Worm (Caenorhabditis elegans) whole organism, L2 larva: Measurements from ENCODE around the gene R08C7.4.
A peak's percentile ranks its signal among the peaks of the same experiment; 100 is the strongest.

Experiments
- C34F6.9 ChIP-seq: fragments of 150-350 bp; optimal IDR thresholded peaks from 2 replicates; lab custom pipeline; 2014; ENCODE audit warnings: missing biosample characterization, missing genetic modification characterization
- F13H6.1 ChIP-seq: sonication (generic microtip); optimal IDR thresholded peaks from 2 replicates; lab custom pipeline; 2016; ENCODE audit warnings: missing genetic modification characterization, missing compliant biosample characterization
- R02D3.7 ChIP-seq: fragments of 150-350 bp; optimal IDR thresholded peaks from 2 replicates; lab custom pipeline; 2014; ENCODE audit warnings: missing biosample characterization, missing genetic modification characterization
- Y55F3AM.14 ChIP-seq: fragments of 200-800 bp; sonication (Bioruptor generic); optimal IDR thresholded peaks from 2 replicates; lab custom pipeline; 2018; ENCODE audit warnings: mild to moderate bottlenecking, missing genetic modification characterization, missing compliant biosample characterization
- ZK546.5 ChIP-seq: sonication (generic microtip); optimal IDR thresholded peaks from 2 replicates; lab custom pipeline; 2017; ENCODE audit warnings: missing biosample characterization, missing genetic modification characterization
- alr-1 ChIP-seq: fragments of 150-350 bp; optimal IDR thresholded peaks from 2 replicates; lab custom pipeline; 2014; ENCODE audit warnings: missing biosample characterization, missing genetic modification characterization
- aly-2 ChIP-seq: fragments of 150-350 bp; optimal IDR thresholded peaks from 2 replicates; lab custom pipeline; 2014; ENCODE audit warnings: missing biosample characterization, missing genetic modification characterization
- ama-1 ChIP-seq: fragments of 150-350 bp; optimal IDR thresholded peaks from 2 replicates; lab custom pipeline; 2018; ENCODE audit warnings: inconsistent platforms
- blmp-1 ChIP-seq: sonication (generic microtip); optimal IDR thresholded peaks from 2 replicates; lab custom pipeline; 2017; ENCODE audit warnings: missing genetic modification characterization, mild to moderate bottlenecking, missing compliant biosample characterization, antibody characterized with exemption, moderate library complexity; ENCODE audit not compliant: insufficient read depth
- ceh-16 ChIP-seq: fragments of 150-350 bp; optimal IDR thresholded peaks from 2 replicates; lab custom pipeline; 2014; ENCODE audit warnings: missing biosample characterization, missing genetic modification characterization
- ceh-82 ChIP-seq: fragments of 150-350 bp; optimal IDR thresholded peaks from 2 replicates; lab custom pipeline; 2014; ENCODE audit warnings: missing biosample characterization, missing genetic modification characterization
- crh-2 ChIP-seq: sonication (generic microtip); optimal IDR thresholded peaks from 2 replicates; lab custom pipeline; 2017; ENCODE audit warnings: missing biosample characterization, missing genetic modification characterization
- dmd-4 ChIP-seq: sonication (generic microtip); optimal IDR thresholded peaks from 2 replicates; lab custom pipeline; 2017; ENCODE audit warnings: missing biosample characterization, missing genetic modification characterization
- egl-27 ChIP-seq: sonication (generic microtip); optimal IDR thresholded peaks from 3 replicates; lab custom pipeline; 2017; ENCODE audit warnings: missing biosample characterization, missing genetic modification reagents, missing genetic modification characterization
- elt-1 ChIP-seq: fragments of 150-350 bp; optimal IDR thresholded peaks from 2 replicates; lab custom pipeline; 2014; ENCODE audit warnings: missing biosample characterization, missing genetic modification characterization
- elt-3 ChIP-seq: sonication (generic microtip); optimal IDR thresholded peaks from 2 replicates; lab custom pipeline; 2017; ENCODE audit warnings: missing biosample characterization, missing genetic modification characterization
- fos-1 ChIP-seq: fragments of 150-350 bp; optimal IDR thresholded peaks from 2 replicates; lab custom pipeline; 2014; ENCODE audit warnings: missing biosample characterization, missing genetic modification characterization
- gmeb-1 ChIP-seq: fragments of 150-350 bp; optimal IDR thresholded peaks from 2 replicates; lab custom pipeline; 2014; ENCODE audit warnings: missing biosample characterization, missing genetic modification characterization
- lin-11 ChIP-seq: fragments of 150-350 bp; sonication (generic microtip); optimal IDR thresholded peaks from 2 replicates; lab custom pipeline; 2014; ENCODE audit warnings: missing biosample characterization, missing genetic modification characterization, inconsistent platforms, mixed read lengths
- lin-13 ChIP-seq: fragments of 150-350 bp; optimal IDR thresholded peaks from 2 replicates; lab custom pipeline; 2014; ENCODE audit warnings: missing biosample characterization, missing genetic modification reagents, missing genetic modification characterization
- lin-39 ChIP-seq: fragments of 150-350 bp; optimal IDR thresholded peaks from 2 replicates; lab custom pipeline; 2014; ENCODE audit warnings: missing biosample characterization, missing genetic modification reagents, missing genetic modification characterization
- lsy-2 ChIP-seq, 2 experiments: fragments of 150-350 bp in 1 of 2; sonication (generic microtip) in 1 of 2; optimal IDR thresholded peaks; 2 replicates each; lab custom pipeline; 2014 to 2017; ENCODE audit warnings: missing biosample characterization in 2 of 2, missing genetic modification characterization in 2 of 2
- mab-5 ChIP-seq: fragments of 150-350 bp; optimal IDR thresholded peaks from 2 replicates; lab custom pipeline; 2014; ENCODE audit warnings: missing biosample characterization, missing genetic modification characterization
- mbf-1 ChIP-seq: sonication (generic microtip); optimal IDR thresholded peaks from 2 replicates; lab custom pipeline; 2017; ENCODE audit warnings: missing biosample characterization, missing genetic modification characterization
- mdl-1 ChIP-seq, 2 experiments: fragments of 150-350 bp in 1 of 2; sonication (generic microtip) in 1 of 2; optimal IDR thresholded peaks; 2 replicates each; lab custom pipeline; 2017; ENCODE audit warnings: missing biosample characterization in 2 of 2, missing genetic modification characterization in 2 of 2
- nhr-10 ChIP-seq: sonication (generic microtip); optimal IDR thresholded peaks from 2 replicates; lab custom pipeline; 2017; ENCODE audit warnings: missing biosample characterization, missing genetic modification characterization
- nhr-11 ChIP-seq: fragments of 150-350 bp; optimal IDR thresholded peaks from 2 replicates; lab custom pipeline; 2014; ENCODE audit warnings: missing biosample characterization, missing genetic modification characterization
- nhr-12 ChIP-seq: fragments of 150-350 bp; optimal IDR thresholded peaks from 2 replicates; lab custom pipeline; 2014; ENCODE audit warnings: missing biosample characterization, missing genetic modification characterization
- nhr-129 ChIP-seq: fragments of 150-350 bp; optimal IDR thresholded peaks from 2 replicates; lab custom pipeline; 2014; ENCODE audit warnings: missing biosample characterization, missing genetic modification characterization
- nhr-21 ChIP-seq: fragments of 150-350 bp; optimal IDR thresholded peaks from 2 replicates; lab custom pipeline; 2014; ENCODE audit warnings: missing biosample characterization, missing genetic modification characterization
- nhr-23 ChIP-seq: fragments of 150-350 bp; optimal IDR thresholded peaks from 2 replicates; lab custom pipeline; 2014; ENCODE audit warnings: missing biosample characterization, missing genetic modification reagents, missing genetic modification characterization
- nhr-237 ChIP-seq: fragments of 150-350 bp; optimal IDR thresholded peaks from 2 replicates; lab custom pipeline; 2014; ENCODE audit warnings: missing biosample characterization, missing genetic modification characterization
- nhr-25 ChIP-seq: fragments of 150-350 bp; sonication (generic microtip); optimal IDR thresholded peaks from 3 replicates; lab custom pipeline; 2014; ENCODE audit warnings: missing biosample characterization, missing genetic modification characterization
- nhr-6 ChIP-seq: fragments of 150-350 bp; optimal IDR thresholded peaks from 2 replicates; lab custom pipeline; 2014; ENCODE audit warnings: missing biosample characterization, missing genetic modification characterization
- nhr-77 ChIP-seq: fragments of 150-350 bp; optimal IDR thresholded peaks from 2 replicates; lab custom pipeline; 2014; ENCODE audit warnings: missing biosample characterization, missing genetic modification characterization
- peb-1 ChIP-seq: fragments of 150-350 bp; optimal IDR thresholded peaks from 2 replicates; lab custom pipeline; 2014; ENCODE audit warnings: missing biosample characterization, missing genetic modification characterization
- sem-4 ChIP-seq: fragments of 150-350 bp; optimal IDR thresholded peaks from 2 replicates; lab custom pipeline; 2014; ENCODE audit warnings: missing biosample characterization, missing genetic modification reagents, missing genetic modification characterization
- skn-1 ChIP-seq: sonication (generic microtip); optimal IDR thresholded peaks from 2 replicates; lab custom pipeline; 2017; ENCODE audit warnings: missing biosample characterization, missing genetic modification characterization
- sma-3 ChIP-seq: sonication (generic microtip); optimal IDR thresholded peaks from 2 replicates; lab custom pipeline; 2016; ENCODE audit warnings: missing genetic modification reagents, missing genetic modification characterization, missing compliant biosample characterization
- sma-9 ChIP-seq, 2 experiments: fragments of 150-350 bp in 1 of 2; sonication (generic microtip) in 1 of 2; optimal IDR thresholded peaks; 2 replicates each; lab custom pipeline; 2014 to 2016; ENCODE audit warnings: missing genetic modification characterization in 2 of 2, mild to moderate bottlenecking in 1 of 2, missing biosample characterization in 1 of 2, missing compliant biosample characterization in 1 of 2, missing genetic modification reagents in 1 of 2, moderate library complexity in 1 of 2
- snpc-4 ChIP-seq: fragments of 150-350 bp; optimal IDR thresholded peaks from 2 replicates; lab custom pipeline; 2014; ENCODE audit warnings: missing biosample characterization, missing genetic modification characterization
- unc-39 ChIP-seq: fragments of 150-350 bp; optimal IDR thresholded peaks from 2 replicates; lab custom pipeline; 2014; ENCODE audit warnings: missing biosample characterization, missing genetic modification characterization
- unc-55 ChIP-seq: fragments of 150-350 bp; sonication (generic microtip); optimal IDR thresholded peaks from 3 replicates; lab custom pipeline; 2014; ENCODE audit warnings: missing biosample characterization, missing genetic modification reagents, missing genetic modification characterization
- unc-62 ChIP-seq: fragments of 150-350 bp; optimal IDR thresholded peaks from 2 replicates; lab custom pipeline; 2014; ENCODE audit warnings: missing biosample characterization, missing genetic modification reagents, missing genetic modification characterization
- zag-1 ChIP-seq: fragments of 150-350 bp; optimal IDR thresholded peaks from 2 replicates; lab custom pipeline; 2014; ENCODE audit warnings: missing biosample characterization, missing genetic modification characterization
- ztf-1 ChIP-seq: fragments of 200-800 bp; sonication (Bioruptor generic); conservative IDR thresholded peaks from 2 replicates; pipeline ENCODE4 v1.3.6; 2022; ENCODE audit warnings: missing genetic modification characterization, missing compliant biosample characterization
- ztf-11 ChIP-seq: sonication (generic microtip); optimal IDR thresholded peaks from 2 replicates; lab custom pipeline; 2017; ENCODE audit warnings: missing biosample characterization, missing genetic modification characterization
- ztf-4 ChIP-seq: fragments of 150-350 bp; optimal IDR thresholded peaks from 2 replicates; lab custom pipeline; 2014; ENCODE audit warnings: missing biosample characterization, missing genetic modification characterization

R08C7.4 gene

DNA sequence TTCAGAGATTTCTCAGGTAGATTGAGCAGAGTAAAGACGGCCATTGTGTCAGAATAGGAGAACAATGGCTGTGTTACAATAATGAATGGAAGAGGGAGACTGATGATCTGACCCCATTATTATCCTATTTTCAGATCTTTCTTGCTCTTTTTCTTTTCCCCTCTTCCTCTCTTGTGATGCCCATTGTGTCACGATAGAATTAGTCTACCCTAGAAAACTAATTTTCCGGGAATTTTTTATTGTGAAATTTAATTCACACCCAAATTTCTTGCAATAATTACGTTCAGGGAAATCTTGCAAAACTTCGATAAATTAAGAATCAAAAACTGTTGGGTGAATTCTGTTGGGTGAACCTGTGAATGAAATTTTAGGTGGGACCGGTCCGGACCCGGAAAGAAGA, 6.2 kb downstream of the R08C7.4 start, which contains the start of gene fbxb-75:
TSS of gene fbxb-75 (minus strand) at position 101 of the 400 bp plus-strand sequence.
- TF ChIP-seq nhr-12 (tag; lab: Kevin White, UChicago) (no peak), nhr-10 (tag; lab: Kevin White, UChicago) (no peak), nhr-21 (tag; lab: Kevin White, UChicago) (no peak), C34F6.9 (tag; lab: Kevin White, UChicago) (no peak), Y55F3AM.14 (GFP tag; lab: Kevin White, UChicago) (no peak), ztf-4 (tag; lab: Kevin White, UChicago) (no peak), F13H6.1 (tag; lab: Kevin White, UChicago) (no peak), crh-2 (no peak), skn-1 (tag; lab: Kevin White, UChicago) (no peak), sma-3 (GFP tag; lab: Kevin White, UChicago) (no peak), unc-55 (GFP tag; lab: Kevin White, UChicago) (no peak), nhr-77 (no peak), unc-39 (no peak), ceh-82 (tag; lab: Kevin White, UChicago) (no peak), nhr-129 (tag; lab: Kevin White, UChicago) (no peak)

DNA sequence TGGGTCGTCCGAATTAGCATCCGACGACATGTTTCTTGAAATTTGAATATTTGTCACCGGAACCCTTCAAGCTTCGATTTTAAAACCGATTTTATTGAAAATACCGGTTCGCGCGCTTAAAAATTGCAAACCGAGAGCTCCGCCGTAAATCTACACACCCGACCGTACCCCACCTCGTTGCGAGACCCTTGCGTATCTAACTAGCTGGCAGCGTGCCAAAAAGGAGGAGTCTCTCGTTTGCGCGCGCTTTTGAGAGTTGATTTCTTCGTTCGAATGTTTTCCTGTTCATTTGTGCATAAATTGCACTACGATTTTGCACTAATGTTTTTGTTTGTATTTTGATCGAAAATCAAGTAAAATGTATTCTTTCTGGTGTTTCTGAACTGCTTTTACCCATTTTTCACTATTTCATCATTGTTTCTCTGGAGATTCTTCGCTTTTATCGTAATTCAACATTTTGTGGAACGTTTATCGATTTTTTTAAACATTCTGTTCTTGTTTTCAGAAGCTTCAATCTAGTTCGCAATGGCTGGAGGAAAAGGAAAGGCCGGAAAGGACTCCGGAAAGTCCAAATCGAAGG, 11.0 kb downstream of the R08C7.4 start, which contains the start of the genes wapl-1 and htz-1:
TSS of gene wapl-1 (minus strand) at position 30 of the 580 bp plus-strand sequence.
TSS of gene htz-1 (plus strand) at position 506 of the 580 bp plus-strand sequence.
- no peak for TF ChIP-seq nhr-12 (tag; lab: Kevin White, UChicago)
- TF ChIP-seq unc-55 (GFP tag; lab: Kevin White, UChicago): peak; percentile 99
- no peak for TF ChIP-seq ztf-11 (tag; lab: Kevin White, UChicago)
- TF ChIP-seq lin-13 (GFP tag; lab: Kevin White, UChicago): peak; percentile 97
- peak; percentile 82 for TF ChIP-seq snpc-4 (tag; lab: Kevin White, UChicago)
- TF ChIP-seq nhr-237 (tag; lab: Kevin White, UChicago): peak; percentile 79
- TF ChIP-seq nhr-25 (tag; lab: Kevin White, UChicago): peak; percentile 95
- TF ChIP-seq nhr-77: peak; percentile 16
- TF ChIP-seq lin-11 (tag; lab: Kevin White, UChicago): peak; percentile 99
- TF ChIP-seq sem-4 (tag; lab: Kevin White, UChicago): peak; percentile 94
- TF ChIP-seq lsy-2 (tag; optimal IDR thresholded peaks at IDR 0.05; lab: Kevin White, UChicago): peak; percentile 99
- TF ChIP-seq ceh-82 (tag; lab: Kevin White, UChicago): peak; percentile 90
- TF ChIP-seq egl-27 (tag; lab: Kevin White, UChicago): peak; percentile 82
- no peak for TF ChIP-seq alr-1
- peak; percentile 85 for TF ChIP-seq mab-5 (tag; lab: Kevin White, UChicago)
- peak; percentile 94 for TF ChIP-seq nhr-21 (tag; lab: Kevin White, UChicago)
- TF ChIP-seq lin-39: no peak
- peak; percentile 97 for TF ChIP-seq crh-2
- TF ChIP-seq fos-1 (tag; lab: Kevin White, UChicago): peak; percentile 91
- peak; percentile 99 for TF ChIP-seq ZK546.5
- TF ChIP-seq elt-1 (tag; lab: Kevin White, UChicago): no peak
- peak; percentile 97 for TF ChIP-seq sma-3 (GFP tag; lab: Kevin White, UChicago)
- no peak for TF ChIP-seq elt-3
- peak; percentile 78 for TF ChIP-seq ama-1 (lab: Kevin White, UChicago)
- no peak for TF ChIP-seq dmd-4 (tag; lab: Kevin White, UChicago)
- TF ChIP-seq blmp-1 (tag; lab: Kevin White, UChicago): peak; percentile 72
- TF ChIP-seq mdl-1 (tag; optimal IDR thresholded peaks at IDR 0.05; lab: Kevin White, UChicago): peak; percentile 29 to 67
- TF ChIP-seq sma-9 (GFP tag; optimal IDR thresholded peaks at IDR 0.05; lab: Kevin White, UChicago): peak; percentile 97
- no peak for TF ChIP-seq sma-9 (tag; optimal IDR thresholded peaks at IDR 0.05; lab: Kevin White, UChicago)
- peak; percentile 71 for TF ChIP-seq unc-62 (GFP tag; lab: Kevin White, UChicago)
- peak; percentile 59 for TF ChIP-seq nhr-10 (tag; lab: Kevin White, UChicago)
- peak; percentile 54 for TF ChIP-seq skn-1 (tag; lab: Kevin White, UChicago)
- no peak for TF ChIP-seq nhr-23 (tag; lab: Kevin White, UChicago)
- no peak for TF ChIP-seq unc-39
- peak; percentile 98 for TF ChIP-seq C34F6.9 (tag; lab: Kevin White, UChicago)
- no peak for TF ChIP-seq mbf-1 (tag; lab: Kevin White, UChicago)
- peak; percentile 96 for TF ChIP-seq F13H6.1 (tag; lab: Kevin White, UChicago)
- TF ChIP-seq peb-1 (tag; lab: Kevin White, UChicago): no peak
- TF ChIP-seq nhr-6 (tag; lab: Kevin White, UChicago): peak; percentile 92
- TF ChIP-seq ceh-16 (tag; lab: Kevin White, UChicago): peak; percentile 86
- no peak for TF ChIP-seq nhr-11 (tag; lab: Kevin White, UChicago)
- TF ChIP-seq R02D3.7: peak; percentile 95
- peak; percentile 96 for TF ChIP-seq nhr-129 (tag; lab: Kevin White, UChicago)
- no peak for TF ChIP-seq ztf-1
- peak; percentile 95 for TF ChIP-seq gmeb-1
- TF ChIP-seq ztf-4 (tag; lab: Kevin White, UChicago): peak; percentile 96
- peak; percentile 82 for TF ChIP-seq zag-1 (tag; lab: Kevin White, UChicago)
- TF ChIP-seq aly-2: no peak
- TF ChIP-seq Y55F3AM.14 (GFP tag; lab: Kevin White, UChicago): peak; percentile 79
